Worm (Caenorhabditis elegans) whole organism, midembryonic: ENCODE measurements around the gene srx-120.

Experiments
- T22C8.4 ChIP-seq: fragments of 200-800 bp; sonication (Bioruptor generic); IDR thresholded peaks from 2 replicates; pipeline ENCODE4 v1.3.6; 2022; ENCODE audit warnings: missing genetic modification characterization, missing compliant biosample characterization
- cog-1 ChIP-seq: sonication (generic microtip); optimal IDR thresholded peaks from 2 replicates; lab custom pipeline; 2016; ENCODE audit warnings: missing genetic modification characterization, missing compliant biosample characterization
- flt-1 ChIP-seq: fragments of 200-800 bp; sonication (Bioruptor generic); IDR thresholded peaks from 2 replicates; pipeline ENCODE4 v1.3.6; 2022; ENCODE audit warnings: missing genetic modification characterization, missing compliant biosample characterization
- klf-2 ChIP-seq: fragments of 200-800 bp; sonication (Bioruptor generic); conservative IDR thresholded peaks from 2 replicates; pipeline ENCODE4 v1.3.6; 2022; ENCODE audit warnings: missing genetic modification reagents, missing genetic modification characterization, missing compliant biosample characterization
- med-1 ChIP-seq: sonication (generic microtip); optimal IDR thresholded peaks from 2 replicates; lab custom pipeline; 2017; ENCODE audit warnings: missing genetic modification characterization, mild to moderate bottlenecking, missing compliant biosample characterization, antibody characterized with exemption, missing genetic modification reagents; ENCODE audit not compliant: insufficient read depth
- ref-1 ChIP-seq: fragments of 200-800 bp; sonication (Bioruptor generic); conservative IDR thresholded peaks from 2 replicates; pipeline ENCODE4 v1.3.6; 2022; ENCODE audit warnings: missing genetic modification reagents, missing genetic modification characterization, missing compliant biosample characterization
- tab-1 ChIP-seq: fragments of 200-800 bp; sonication (Bioruptor generic); IDR thresholded peaks from 2 replicates; pipeline ENCODE4 v1.3.6; 2022; ENCODE audit warnings: missing genetic modification characterization, missing compliant biosample characterization
- ztf-23 ChIP-seq: fragments of 200-800 bp; sonication (Bioruptor generic); IDR thresholded peaks from 2 replicates; pipeline ENCODE4 v1.3.6; 2022; ENCODE audit warnings: missing genetic modification reagents, missing genetic modification characterization, missing compliant biosample characterization
- ztf-29 ChIP-seq: fragments of 200-800 bp; sonication (Bioruptor generic); IDR thresholded peaks from 2 replicates; pipeline ENCODE4 v1.3.6; 2022; ENCODE audit warnings: missing genetic modification reagents, missing genetic modification characterization, missing compliant biosample characterization

DNA sequence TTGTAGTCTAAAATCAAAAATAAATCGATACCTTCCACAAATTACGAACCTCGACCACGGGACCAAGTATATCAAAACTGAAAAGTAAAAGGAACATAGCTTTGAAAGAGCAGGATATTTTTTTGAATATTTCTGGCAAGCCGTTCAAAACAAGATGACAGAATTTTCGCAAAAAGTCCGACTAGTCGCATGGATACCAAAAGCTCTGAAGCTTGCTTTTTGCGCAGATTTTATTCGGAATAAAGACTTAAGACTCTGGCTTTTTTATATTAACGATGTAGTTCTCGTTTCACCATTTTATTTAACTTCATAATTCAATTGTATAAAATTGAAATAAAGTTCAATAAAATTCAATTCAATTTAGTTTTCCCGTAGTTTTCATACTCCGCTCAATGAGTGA, 42.5 kb downstream of the srx-120 start, which contains the start of gene Y38E10A.2:
- no peak for TF ChIP-seq ztf-29 (GFP tag; lab: Robert Waterston, UW)
- TF ChIP-seq flt-1 (GFP tag; lab: Robert Waterston, UW): no peak
- TF ChIP-seq tab-1 (GFP tag; lab: Robert Waterston, UW): no peak
- TF ChIP-seq med-1 (GFP tag; lab: Kevin White, UChicago): no peak
- no peak for TF ChIP-seq T22C8.4 (GFP tag; lab: Robert Waterston, UW)
- TF ChIP-seq ref-1 (GFP tag; lab: Robert Waterston, UW): no peak
- TF ChIP-seq klf-2: no peak
- TF ChIP-seq ztf-23 (GFP tag; lab: Robert Waterston, UW): no peak
- TF ChIP-seq cog-1: no peak
